Worm (Caenorhabditis elegans) whole organism, L4 larva: ENCODE data around the gene C05E4.12.

ENCODE experiments used
- T20F7.1 ChIP-seq: fragments of 200-800 bp; sonication (Bioruptor generic); optimal IDR thresholded peaks from 2 replicates; lab custom pipeline; 2018; ENCODE audit warnings: mild to moderate bottlenecking, missing genetic modification characterization, missing compliant biosample characterization
- cey-2 ChIP-seq: sonication (generic microtip); optimal IDR thresholded peaks from 3 replicates; lab custom pipeline; 2017; ENCODE audit warnings: missing genetic modification characterization, mild to moderate bottlenecking, missing compliant biosample characterization, antibody characterized with exemption, borderline replicate concordance; ENCODE audit not compliant: insufficient read depth
- lin-38 ChIP-seq: fragments of 200-800 bp; sonication (Bioruptor generic); IDR thresholded peaks from 2 replicates; pipeline ENCODE4 v1.3.6; 2022; ENCODE audit warnings: missing genetic modification reagents, missing genetic modification characterization, missing compliant biosample characterization
- lsy-2 ChIP-seq, 2 experiments: fragments of 150-350 bp in 1 of 2; sonication (generic microtip) in 1 of 2; optimal IDR thresholded peaks; 2 replicates each; lab custom pipeline; 2014 to 2017; ENCODE audit warnings: missing biosample characterization in 2 of 2, missing genetic modification characterization in 2 of 2
- mdt-29 ChIP-seq: fragments of 200-800 bp; sonication (Bioruptor generic); IDR thresholded peaks from 2 replicates; pipeline ENCODE4 v1.3.6; 2022; ENCODE audit warnings: missing genetic modification reagents, missing genetic modification characterization, missing compliant biosample characterization
- nhr-25 ChIP-seq: sonication (generic microtip); optimal IDR thresholded peaks from 2 replicates; lab custom pipeline; 2017; ENCODE audit warnings: missing genetic modification characterization, mild to moderate bottlenecking, missing compliant biosample characterization, antibody characterized with exemption, moderate library complexity, borderline replicate concordance; ENCODE audit not compliant: insufficient read depth
- nhr-77 ChIP-seq: fragments of 150-350 bp; optimal IDR thresholded peaks from 2 replicates; lab custom pipeline; 2014; ENCODE audit warnings: missing biosample characterization, missing genetic modification characterization
- skn-1 ChIP-seq: fragments of 150-350 bp; optimal IDR thresholded peaks from 2 replicates; lab custom pipeline; 2014; ENCODE audit warnings: missing biosample characterization, missing genetic modification characterization
- unc-62 ChIP-seq, 3 experiments: fragments of 150-350 bp in 1 of 3; sonication (generic microtip); optimal IDR thresholded peaks in 2 of 3; peaks in 1 of 3; 1 replicate in 1 of 3; 2 replicates in 2 of 3; lab custom pipeline; 2014 to 2017; ENCODE audit warnings: missing biosample characterization in 3 of 3, missing genetic modification characterization in 3 of 3, missing genetic modification reagents in 3 of 3, missing genotype in 1 of 3
- ztf-11 ChIP-seq: fragments of 150-350 bp; optimal IDR thresholded peaks from 2 replicates; lab custom pipeline; 2014; ENCODE audit warnings: missing biosample characterization, missing genetic modification characterization

ce11 chrV:752679-753333, 9.0 kb downstream of the C05E4.12 start, which contains the start of the genes str-262 and srp-1:
- TF ChIP-seq lsy-2 (tag; optimal IDR thresholded peaks at IDR 0.05; lab: Kevin White, UChicago) = no peak
- TF ChIP-seq mdt-29 (GFP tag; lab: Robert Waterston, UW) = no peak
- TF ChIP-seq nhr-25 (tag; lab: Kevin White, UChicago) = no peak
- TF ChIP-seq skn-1 (tag; lab: Kevin White, UChicago) = no peak
- TF ChIP-seq lin-38 (GFP tag; lab: Robert Waterston, UW) = no peak
- TF ChIP-seq T20F7.1 (GFP tag; lab: Kevin White, UChicago) = no peak
- no peak for TF ChIP-seq cey-2 (tag; lab: Kevin White, UChicago)
- TF ChIP-seq unc-62 (GFP tag; optimal IDR thresholded peaks at IDR 0.05 in 1 of 2; lab: Kevin White, UChicago) = no peak
- TF ChIP-seq unc-62 (tag; optimal IDR thresholded peaks at IDR 0.05; lab: Kevin White, UChicago) = no peak
- no peak for TF ChIP-seq nhr-77 (tag; lab: Kevin White, UChicago)
- no peak for TF ChIP-seq ztf-11 (tag; lab: Kevin White, UChicago)
